Worm (Caenorhabditis elegans) whole organism, L4 larva: Measurements from ENCODE around the gene F28G4.4.

ENCODE experiments used
- mep-1 ChIP-seq: fragments of 150-350 bp; sonication (generic microtip); optimal IDR thresholded peaks from 3 replicates; lab custom pipeline; 2014; ENCODE audit warnings: missing biosample characterization, missing genetic modification characterization
- nhr-102 ChIP-seq: sonication (generic microtip); optimal IDR thresholded peaks from 2 replicates; lab custom pipeline; 2016; ENCODE audit warnings: mild to moderate bottlenecking, missing genetic modification characterization, moderate library complexity, missing compliant biosample characterization
- nhr-28 ChIP-seq: fragments of 150-350 bp; optimal IDR thresholded peaks from 2 replicates; lab custom pipeline; 2014; ENCODE audit warnings: missing biosample characterization, missing genetic modification characterization
- pqm-1 ChIP-seq: sonication (generic microtip); optimal IDR thresholded peaks from 2 replicates; lab custom pipeline; 2017; ENCODE audit warnings: missing biosample characterization, missing genetic modification characterization

ce11 chrV:16277918-16278317, 7.8 kb downstream of the F28G4.4 start, which contains the start of gene cyp-37B1:
- no peak for TF ChIP-seq mep-1
- peak; percentile 73 for TF ChIP-seq nhr-102 (tag; lab: Kevin White, UChicago)
- TF ChIP-seq nhr-28 (tag; lab: Kevin White, UChicago): peak; percentile 97
- TF ChIP-seq pqm-1 (tag; lab: Kevin White, UChicago): peak; percentile 89
